Worm (Caenorhabditis elegans): ENCODE results near the gene F41G3.10.
A peak's percentile ranks its signal among the peaks of the same experiment; 100 is the strongest.
"Not testable (repeated sequence)": the region's sequence is repeated elsewhere in the genome, so short reads cannot be mapped to it uniquely, and the experiment has no call there.

The F41G3.10 gene

ce11 chrII:6776418-6777034, 27.2 kb upstream of the F41G3.10 start, which contains the start of gene ssup-72:
Gene ssup-72, plus strand, starts transcription at chrII:6776598.
- TF ChIP-seq tra-4 (tag; optimal IDR thresholded peaks at IDR 0.05) (no peak), F13C5.2 (tag; optimal IDR thresholded peaks at IDR 0.05) (no peak), ceh-13 (GFP tag; optimal IDR thresholded peaks at IDR 0.05) (no peak), hmg-4 (GFP tag; optimal IDR thresholded peaks at IDR 0.05) (peak; percentile 35), flt-1 (GFP tag; IDR thresholded peaks at IDR 0.05) (no peak), ceh-36 (tag; optimal IDR thresholded peaks at IDR 0.05) (no peak), tbx-37 (GFP tag; conservative IDR thresholded peaks at IDR 0.05) (peak; percentile 75), tbx-11 (GFP tag; IDR thresholded peaks at IDR 0.05) (no peak), scrt-1 (GFP tag; IDR thresholded peaks at IDR 0.05) (no peak), hnd-1 (tag; optimal IDR thresholded peaks at IDR 0.05) (no peak), ets-7 (tag; optimal IDR thresholded peaks at IDR 0.05) (no peak), hmbx-1 (tag; optimal IDR thresholded peaks at IDR 0.05) (no peak), sea-1 (GFP tag; conservative IDR thresholded peaks at IDR 0.05) (no peak), B0310.2 (tag; optimal IDR thresholded peaks at IDR 0.05) (no peak), aly-1 (tag; optimal IDR thresholded peaks at IDR 0.05) (no peak)

- TF ChIP-seq ama-1 (optimal IDR thresholded peaks at IDR 0.05); ets-7 (tag; optimal IDR thresholded peaks at IDR 0.05); scrt-1 (GFP tag; IDR thresholded peaks at IDR 0.05): not testable (repeated sequence)
These were observed 25.8 kb upstream of the F41G3.10 start, which contains the start of gene agr-1 for ce11 chrII:6775076-6775475. Gene agr-1, minus strand, starts transcription at chrII:6775176.

- TF ChIP-seq ceh-36 (tag; optimal IDR thresholded peaks at IDR 0.05) (no peak), aly-1 (tag; optimal IDR thresholded peaks at IDR 0.05) (no peak), ets-7 (tag; optimal IDR thresholded peaks at IDR 0.05) (no peak), tbx-37 (GFP tag; conservative IDR thresholded peaks at IDR 0.05) (no peak), scrt-1 (GFP tag; IDR thresholded peaks at IDR 0.05) (no peak), tra-4 (tag; optimal IDR thresholded peaks at IDR 0.05) (no peak), hnd-1 (tag; optimal IDR thresholded peaks at IDR 0.05) (no peak), hmg-4 (GFP tag; optimal IDR thresholded peaks at IDR 0.05) (no peak), F13C5.2 (tag; optimal IDR thresholded peaks at IDR 0.05) (no peak), pes-1 (GFP tag; IDR thresholded peaks at IDR 0.05) (no peak), B0310.2 (tag; optimal IDR thresholded peaks at IDR 0.05) (no peak), tbx-11 (GFP tag; IDR thresholded peaks at IDR 0.05) (no peak), flt-1 (GFP tag; IDR thresholded peaks at IDR 0.05) (no peak), ceh-13 (GFP tag; optimal IDR thresholded peaks at IDR 0.05) (no peak), sea-1 (GFP tag; conservative IDR thresholded peaks at IDR 0.05) (no peak)
These were observed 23.2 kb upstream of the F41G3.10 start for ce11 chrII:6772482-6772881.

ce11 chrII:6770030-6770429, 20.7 kb upstream of the F41G3.10 start:
- TF ChIP-seq F13C5.2 (tag; optimal IDR thresholded peaks at IDR 0.05) (no peak), scrt-1 (GFP tag; IDR thresholded peaks at IDR 0.05) (0 out of 2 replicates have a peak, but pooled peaks have one; percentile 40), flt-1 (GFP tag; IDR thresholded peaks at IDR 0.05) (no peak), B0310.2 (tag; optimal IDR thresholded peaks at IDR 0.05) (no peak), hmbx-1 (tag; optimal IDR thresholded peaks at IDR 0.05) (no peak), hmg-4 (GFP tag; optimal IDR thresholded peaks at IDR 0.05) (no peak), ets-7 (tag; optimal IDR thresholded peaks at IDR 0.05) (no peak)

ce11 chrII:6768014-6768413, 18.7 kb upstream of the F41G3.10 start, which contains the start of gene F41G3.18:
Gene F41G3.18, plus strand, starts transcription at chrII:6768314.
- TF ChIP-seq ets-7 (tag; optimal IDR thresholded peaks at IDR 0.05) (no peak), hmbx-1 (tag; optimal IDR thresholded peaks at IDR 0.05) (no peak), F13C5.2 (tag; optimal IDR thresholded peaks at IDR 0.05) (no peak), flt-1 (GFP tag; IDR thresholded peaks at IDR 0.05) (no peak), tbx-11 (GFP tag; IDR thresholded peaks at IDR 0.05) (no peak), tbx-37 (GFP tag; conservative IDR thresholded peaks at IDR 0.05) (no peak), hnd-1 (tag; optimal IDR thresholded peaks at IDR 0.05) (no peak), ceh-13 (GFP tag; optimal IDR thresholded peaks at IDR 0.05) (no peak), ceh-36 (tag; optimal IDR thresholded peaks at IDR 0.05) (no peak), tra-4 (tag; optimal IDR thresholded peaks at IDR 0.05) (no peak), hmg-4 (GFP tag; optimal IDR thresholded peaks at IDR 0.05) (no peak), scrt-1 (GFP tag; IDR thresholded peaks at IDR 0.05) (no peak), aly-1 (tag; optimal IDR thresholded peaks at IDR 0.05) (no peak), sea-1 (GFP tag; conservative IDR thresholded peaks at IDR 0.05) (no peak), B0310.2 (tag; optimal IDR thresholded peaks at IDR 0.05) (no peak)

ce11 chrII:6764734-6765133, 15.4 kb upstream of the F41G3.10 start, which contains the start of gene nlp-50:
Gene nlp-50, plus strand, starts transcription at chrII:6765034.
- TF ChIP-seq scrt-1 (GFP tag; IDR thresholded peaks at IDR 0.05): no peak
- TF ChIP-seq tra-4 (tag; optimal IDR thresholded peaks at IDR 0.05): no peak
- no peak for TF ChIP-seq ceh-36 (tag; optimal IDR thresholded peaks at IDR 0.05)
- no peak for TF ChIP-seq hmbx-1 (tag; optimal IDR thresholded peaks at IDR 0.05)
- no peak for TF ChIP-seq F13C5.2 (tag; optimal IDR thresholded peaks at IDR 0.05)
- TF ChIP-seq tbx-37 (GFP tag; conservative IDR thresholded peaks at IDR 0.05): no peak
- no peak for TF ChIP-seq ceh-13 (GFP tag; optimal IDR thresholded peaks at IDR 0.05)
- no peak for TF ChIP-seq hmg-4 (GFP tag; optimal IDR thresholded peaks at IDR 0.05)
- TF ChIP-seq tbx-11 (GFP tag; IDR thresholded peaks at IDR 0.05): no peak
- no peak for TF ChIP-seq flt-1 (GFP tag; IDR thresholded peaks at IDR 0.05)
- TF ChIP-seq aly-1 (tag; optimal IDR thresholded peaks at IDR 0.05): no peak
- no peak for TF ChIP-seq ets-7 (tag; optimal IDR thresholded peaks at IDR 0.05)
- TF ChIP-seq hnd-1 (tag; optimal IDR thresholded peaks at IDR 0.05): no peak
- no peak for TF ChIP-seq pes-1 (GFP tag; IDR thresholded peaks at IDR 0.05)
- TF ChIP-seq B0310.2 (tag; optimal IDR thresholded peaks at IDR 0.05): no peak
- no peak for TF ChIP-seq sea-1 (GFP tag; conservative IDR thresholded peaks at IDR 0.05)
- no peak for TF ChIP-seq ama-1 (optimal IDR thresholded peaks at IDR 0.05)

ce11 chrII:6756232-6756631, 6.9 kb upstream of the F41G3.10 start, which contains the start of gene F41G3.3:
Gene F41G3.3, plus strand, starts transcription at chrII:6756532.
- TF ChIP-seq hmbx-1 (tag; optimal IDR thresholded peaks at IDR 0.05) (no peak), tbx-11 (GFP tag; IDR thresholded peaks at IDR 0.05) (no peak), flt-1 (GFP tag; IDR thresholded peaks at IDR 0.05) (no peak), pes-1 (GFP tag; IDR thresholded peaks at IDR 0.05) (no peak), ets-7 (tag; optimal IDR thresholded peaks at IDR 0.05) (no peak), ceh-36 (tag; optimal IDR thresholded peaks at IDR 0.05) (no peak), ceh-13 (GFP tag; optimal IDR thresholded peaks at IDR 0.05) (no peak), tra-4 (tag; optimal IDR thresholded peaks at IDR 0.05) (no peak), scrt-1 (GFP tag; IDR thresholded peaks at IDR 0.05) (no peak), ama-1 (optimal IDR thresholded peaks at IDR 0.05) (no peak), F13C5.2 (tag; optimal IDR thresholded peaks at IDR 0.05) (no peak), hmg-4 (GFP tag; optimal IDR thresholded peaks at IDR 0.05) (no peak)

Data from whole organism, early embryonic.